Worm (Caenorhabditis elegans) whole organism, L3 larva: ENCODE measurements around the gene Y57G11C.8.
"Not testable (repeated sequence)": the region's sequence is repeated elsewhere in the genome, so short reads cannot be mapped to it uniquely, and the experiment has no call there.

ENCODE experiments used
- ZK546.5 ChIP-seq: sonication (generic microtip); optimal IDR thresholded peaks from 2 replicates; lab custom pipeline; 2017; ENCODE audit warnings: missing biosample characterization, missing genetic modification characterization
- elt-2 ChIP-seq: sonication (generic microtip); optimal IDR thresholded peaks from 2 replicates; lab custom pipeline; 2016; ENCODE audit warnings: missing genetic modification reagents, mild to moderate bottlenecking, missing genetic modification characterization, missing compliant biosample characterization
- elt-3 ChIP-seq, 3 experiments: fragments of 150-350 bp in 1 of 3; sonication (generic microtip) in 2 of 3; optimal IDR thresholded peaks; 2 replicates in 2 of 3; 4 replicates in 1 of 3; lab custom pipeline; 2014 to 2017; ENCODE audit warnings: missing biosample characterization in 3 of 3, missing genetic modification characterization in 3 of 3
- lin-39 ChIP-seq: fragments of 150-350 bp; optimal IDR thresholded peaks from 2 replicates; lab custom pipeline; 2018; ENCODE audit warnings: missing biosample characterization, missing genetic modification reagents, missing genetic modification characterization
- nfya-1 ChIP-seq: sonication (generic microtip); optimal IDR thresholded peaks from 2 replicates; lab custom pipeline; 2017; ENCODE audit warnings: missing genetic modification characterization, mild to moderate bottlenecking, missing compliant biosample characterization, antibody characterized with exemption, moderate library complexity; ENCODE audit not compliant: insufficient read depth
- nhr-77 ChIP-seq: fragments of 150-350 bp; optimal IDR thresholded peaks from 2 replicates; lab custom pipeline; 2014; ENCODE audit warnings: missing biosample characterization, missing genetic modification characterization
- pha-4 ChIP-seq: fragments of 150-350 bp; optimal IDR thresholded peaks from 2 replicates; lab custom pipeline; 2014; ENCODE audit warnings: missing biosample characterization, missing genetic modification reagents, missing genetic modification characterization
- zag-1 ChIP-seq: fragments of 150-350 bp; optimal IDR thresholded peaks from 2 replicates; lab custom pipeline; 2014; ENCODE audit warnings: missing biosample characterization, missing genetic modification characterization

DNA sequence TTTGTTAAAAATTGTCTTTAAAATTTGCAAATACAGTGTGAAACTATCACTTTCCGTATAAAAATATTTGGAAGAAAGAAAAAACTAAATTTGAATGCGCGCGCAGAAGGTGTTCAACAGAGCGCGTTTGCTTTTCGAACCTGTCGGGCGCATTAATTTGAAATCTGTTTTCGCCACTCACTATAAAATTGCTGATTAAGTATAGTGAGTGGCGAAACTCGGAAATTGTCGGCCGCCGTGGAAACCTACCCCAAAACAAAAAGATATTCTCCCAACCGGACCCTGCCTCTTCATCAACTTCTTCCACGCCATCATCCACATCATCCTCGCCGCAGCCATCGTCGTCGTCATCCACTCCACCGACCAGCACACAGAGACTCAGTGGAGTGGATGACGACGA, 1.1 kb upstream of the Y57G11C.8 start:
- not testable (repeated sequence) for TF ChIP-seq elt-2 (tag; lab: Kevin White, UChicago); ZK546.5 (tag; lab: Kevin White, UChicago); pha-4 (tag; lab: Kevin White, UChicago); zag-1 (tag; lab: Kevin White, UChicago); lin-39 (tag; lab: Kevin White, UChicago); nfya-1; elt-3 (tag; optimal IDR thresholded peaks at IDR 0.05; lab: Kevin White, UChicago); nhr-77 (tag; lab: Kevin White, UChicago)
